Fruit fly (Drosophila melanogaster) whole organism, adult: ENCODE data around the gene hfp.

Experiments used
- CG12768 ChIP-seq: fragments of 200-800 bp; sonication (Bioruptor generic); optimal IDR thresholded peaks from 2 replicates; lab custom pipeline; 2017; ENCODE audit warnings: missing biosample characterization, missing genetic modification characterization, mild to moderate bottlenecking, moderate library complexity, missing genetic modification reagents
- CG14711 ChIP-seq: fragments of 200-800 bp; sonication (Bioruptor generic); optimal IDR thresholded peaks from 2 replicates; lab custom pipeline; 2018; ENCODE audit warnings: missing biosample characterization, mild to moderate bottlenecking, missing genetic modification characterization, moderate library complexity
- CG5204 ChIP-seq: fragments of 200-800 bp; sonication (Bioruptor generic); optimal IDR thresholded peaks from 2 replicates; lab custom pipeline; 2016; ENCODE audit warnings: missing biosample characterization, missing genetic modification characterization
- Clk ChIP-seq: fragments of 200-800 bp; sonication (Bioruptor generic); optimal IDR thresholded peaks from 2 replicates; lab custom pipeline; 2017; ENCODE audit warnings: missing biosample characterization, missing genetic modification characterization
- Crg-1 ChIP-seq: fragments of 200-800 bp; sonication (Bioruptor generic); optimal IDR thresholded peaks from 2 replicates; lab custom pipeline; 2016; ENCODE audit warnings: missing biosample characterization, missing genetic modification characterization
- Mnt ChIP-seq: fragments of 200-800 bp; sonication (Bioruptor generic); optimal IDR thresholded peaks from 2 replicates; lab custom pipeline; 2016; ENCODE audit warnings: missing biosample characterization, mild to moderate bottlenecking, missing genetic modification characterization
- kay ChIP-seq: fragments of 200-800 bp; sonication (Bioruptor generic); peaks from one replicate; lab custom pipeline; 2016; ENCODE audit warnings: missing biosample characterization, missing genetic modification characterization, borderline replicate concordance
- pad ChIP-seq: fragments of 200-800 bp; sonication (Bioruptor generic); optimal IDR thresholded peaks from 3 replicates; lab custom pipeline; 2017; ENCODE audit warnings: missing biosample characterization, missing genetic modification characterization, mild to moderate bottlenecking, moderate library complexity, missing genetic modification reagents
- tj ChIP-seq: fragments of 200-800 bp; sonication (Bioruptor generic); optimal IDR thresholded peaks from 3 replicates; lab custom pipeline; 2017; ENCODE audit warnings: missing biosample characterization, mild to moderate bottlenecking, missing genetic modification characterization, moderate library complexity
- toe ChIP-seq: fragments of 200-800 bp; sonication (Bioruptor generic); optimal IDR thresholded peaks from 2 replicates; lab custom pipeline; 2016; ENCODE audit warnings: missing biosample characterization, missing genetic modification characterization

- TF ChIP-seq kay (GFP tag; lab: Kevin White, UChicago) (no peak), tj (no peak), CG14711 (tag; lab: Kevin White, UChicago) (peak; percentile 47), Crg-1 (peak; percentile 44), Clk (GFP tag; lab: Kevin White, UChicago) (no peak), CG5204 (GFP tag; lab: Kevin White, UChicago) (no peak), toe (GFP tag; lab: Kevin White, UChicago) (no peak), CG12768 (GFP tag; lab: Kevin White, UChicago) (peak; percentile 31), pad (no peak), Mnt (peak; percentile 78)
Measured at dm6 chr3L:1545693-1546329, 43.4 kb upstream of the hfp start, which contains the start of the genes CG32313 and Pcyt1.
